Worm (Caenorhabditis elegans) whole organism, late embryonic: ENCODE data around the gene Y116A8A.150.

Experiments
- C38D4.7 ChIP-seq: fragments of 200-800 bp; sonication (Bioruptor generic); optimal IDR thresholded peaks from 2 replicates; lab custom pipeline; 2018; ENCODE audit warnings: mild to moderate bottlenecking, missing genetic modification characterization, moderate library complexity, missing compliant biosample characterization
- hlh-13 ChIP-seq: fragments of 200-800 bp; sonication (Bioruptor generic); optimal IDR thresholded peaks from 2 replicates; lab custom pipeline; 2018; ENCODE audit warnings: mild to moderate bottlenecking, missing genetic modification characterization, missing compliant biosample characterization
- mec-3 ChIP-seq: sonication (generic microtip); optimal IDR thresholded peaks from 2 replicates; lab custom pipeline; 2016; ENCODE audit warnings: borderline replicate concordance, missing genetic modification characterization, missing compliant biosample characterization

DNA sequence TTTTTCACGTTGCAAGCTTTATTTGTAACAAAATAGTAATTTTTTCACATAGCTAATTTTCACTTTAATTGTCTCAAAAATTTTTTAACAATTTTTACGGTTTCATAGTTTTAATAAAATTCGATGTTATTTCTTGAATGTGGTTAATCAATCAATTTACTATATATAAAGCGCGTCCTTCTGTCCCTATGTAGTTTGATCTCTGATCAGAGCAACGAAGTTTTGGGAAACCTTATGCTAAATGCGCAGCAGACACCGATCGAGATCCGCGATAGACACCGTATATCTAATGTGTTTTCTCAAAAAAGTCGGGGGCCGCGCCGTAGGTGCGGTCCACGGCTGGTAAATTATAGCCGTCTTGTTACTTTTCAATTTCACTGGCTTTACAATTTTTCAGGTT is 45.8 kb upstream of the Y116A8A.150 start:
- TF ChIP-seq mec-3 (no peak), hlh-13 (GFP tag; lab: Kevin White, UChicago) (no peak), C38D4.7 (GFP tag; lab: Kevin White, UChicago) (no peak)
